Fruit fly (Drosophila melanogaster): ENCODE data around the gene CG17781.
A peak's percentile ranks its signal among the peaks of the same experiment; 100 is the strongest.

The CG17781 gene

DNA sequence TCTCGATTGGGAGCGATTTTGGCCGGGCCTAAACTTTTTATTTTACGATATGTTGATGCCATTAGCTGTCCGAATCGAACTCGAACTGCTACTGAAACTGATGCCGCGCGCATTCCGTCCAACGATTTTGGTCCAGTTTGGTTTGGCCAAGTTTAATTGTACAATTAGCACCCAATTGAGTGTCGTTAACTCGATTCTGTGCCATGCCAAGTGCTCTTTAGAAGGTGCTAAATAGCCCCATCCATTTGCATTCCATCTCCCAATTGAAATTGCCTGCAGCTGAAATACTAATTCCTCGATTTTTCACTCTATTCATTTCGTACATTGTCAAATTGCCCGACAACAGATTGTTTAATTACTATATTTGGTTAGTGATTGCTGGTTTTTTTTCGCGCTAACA is at the start of gene CG17781:
CG17781 (minus strand) TSS at position 101 of the 400 bp plus-strand sequence.
- TF ChIP-seq eg (GFP tag; IDR thresholded peaks at IDR 0.05) (no peak), OdsH (GFP tag; optimal IDR thresholded peaks at IDR 0.05) (no peak), CG31627 (GFP tag; optimal IDR thresholded peaks at IDR 0.05) (no peak), CG3919 (GFP tag; optimal IDR thresholded peaks at IDR 0.05) (no peak), CG8319 (GFP tag; optimal IDR thresholded peaks at IDR 0.05) (no peak), lz (GFP tag; optimal IDR thresholded peaks at IDR 0.05) (no peak), CG6276 (GFP tag; optimal IDR thresholded peaks at IDR 0.05) (no peak), ss (GFP tag; optimal IDR thresholded peaks at IDR 0.05) (no peak), Eip78C (GFP tag) (no peak), CG16779 (tag; optimal IDR thresholded peaks at IDR 0.05) (no peak), svp (GFP tag) (no peak), CG3032 (tag; optimal IDR thresholded peaks at IDR 0.05) (no peak), dsx (GFP tag; optimal IDR thresholded peaks at IDR 0.05; ENCODE audit: poor library complexity, severe bottlenecking) (no peak), pdm3 (GFP tag; optimal IDR thresholded peaks at IDR 0.05) (no peak), fd85E (GFP tag; optimal IDR thresholded peaks at IDR 0.05) (no peak), vri (GFP tag; optimal IDR thresholded peaks at IDR 0.05) (no peak)

DNA sequence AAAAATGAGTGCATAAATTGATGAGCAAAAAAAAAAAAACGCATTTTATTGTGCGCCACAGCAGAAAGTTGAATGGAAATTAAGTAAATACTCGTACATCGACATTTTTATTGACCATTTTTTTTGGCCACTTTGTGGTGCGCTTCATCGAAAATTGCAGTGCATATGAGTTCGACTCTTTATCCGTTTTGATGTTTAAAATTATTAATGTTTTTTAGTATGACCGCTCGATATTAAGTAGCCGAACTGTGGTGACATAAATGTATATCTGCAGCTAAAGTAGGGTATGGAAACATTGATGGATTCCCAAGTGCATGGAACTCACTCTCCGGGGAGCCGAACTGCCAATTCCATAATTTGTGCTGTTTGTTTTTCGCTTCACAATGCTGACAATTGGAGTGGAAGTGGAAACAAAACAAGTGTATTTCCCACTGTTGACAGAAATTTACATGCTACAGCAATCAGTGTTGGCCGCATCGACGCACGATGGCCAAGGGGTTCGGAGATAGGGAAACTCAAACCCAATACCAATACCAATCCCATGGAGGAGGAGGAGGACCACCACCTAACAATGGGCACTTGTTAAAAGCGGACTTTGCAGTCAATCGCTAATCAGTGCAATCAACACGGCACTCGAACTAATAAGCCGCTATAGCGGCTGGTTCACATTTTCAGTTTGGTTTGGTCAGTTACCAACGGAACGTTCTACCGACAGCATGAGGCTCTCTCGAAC is 16.9 kb upstream of the CG17781 start, which contains the start of gene CG13616:
CG13616 (plus strand) TSS at position 683 of the 733 bp plus-strand sequence.
- no peak for TF ChIP-seq Blimp-1 (GFP tag; optimal IDR thresholded peaks at IDR 0.05)
- TF ChIP-seq Gug (GFP tag; IDR thresholded peaks at IDR 0.05): no peak
- TF ChIP-seq Lpt (GFP tag; optimal IDR thresholded peaks at IDR 0.05): no peak
- TF ChIP-seq fd85E (GFP tag; optimal IDR thresholded peaks at IDR 0.05): no peak
- TF ChIP-seq Sox14 (GFP tag; optimal IDR thresholded peaks at IDR 0.05): no peak
- TF ChIP-seq ss (GFP tag; optimal IDR thresholded peaks at IDR 0.05): no peak
- no peak for TF ChIP-seq dsx (GFP tag; optimal IDR thresholded peaks at IDR 0.05; ENCODE audit: poor library complexity, severe bottlenecking)
- no peak for TF ChIP-seq Eip75B (GFP tag; optimal IDR thresholded peaks at IDR 0.05)
- no peak for TF ChIP-seq dac (GFP tag; optimal IDR thresholded peaks at IDR 0.05)
- no peak for TF ChIP-seq CG3032 (tag; optimal IDR thresholded peaks at IDR 0.05)
- peak; percentile 30 for TF ChIP-seq cyc (GFP tag; optimal IDR thresholded peaks at IDR 0.05)
- TF ChIP-seq CG6854 (GFP tag; optimal IDR thresholded peaks at IDR 0.05): no peak
- no peak for TF ChIP-seq CG11294 (GFP tag; IDR thresholded peaks at IDR 0.05)
- TF ChIP-seq CG8632 (GFP tag; optimal IDR thresholded peaks at IDR 0.05): no peak
- peak; percentile 69 for TF ChIP-seq svp (GFP tag)
- no peak for TF ChIP-seq Eip93F (GFP tag; optimal IDR thresholded peaks at IDR 0.05)
- no peak for TF ChIP-seq lz (GFP tag; optimal IDR thresholded peaks at IDR 0.05)
- no peak for TF ChIP-seq Sox102F (GFP tag; optimal IDR thresholded peaks at IDR 0.05)
- no peak for TF ChIP-seq spab (GFP tag; optimal IDR thresholded peaks at IDR 0.05)
- no peak for TF ChIP-seq achi (GFP tag; optimal IDR thresholded peaks at IDR 0.05)
- TF ChIP-seq CG6792 (GFP tag; optimal IDR thresholded peaks at IDR 0.05): no peak
- no peak for TF ChIP-seq CG10631 (GFP tag; optimal IDR thresholded peaks at IDR 0.05)
- no peak for TF ChIP-seq Ets96B (tag; optimal IDR thresholded peaks at IDR 0.05)
- TF ChIP-seq Hr39 (GFP tag; optimal IDR thresholded peaks at IDR 0.05): peak; percentile 38
- TF ChIP-seq CG11762 (GFP tag; optimal IDR thresholded peaks at IDR 0.05; ENCODE audit: insufficient read depth): no peak
- TF ChIP-seq Smox (GFP tag; optimal IDR thresholded peaks at IDR 0.05): peak; percentile 15
- TF ChIP-seq Met (GFP tag; optimal IDR thresholded peaks at IDR 0.05): peak; percentile 1
- TF ChIP-seq vri (GFP tag; optimal IDR thresholded peaks at IDR 0.05): no peak
- TF ChIP-seq Sox15 (GFP tag; optimal IDR thresholded peaks at IDR 0.05): no peak
- TF ChIP-seq pdm3 (GFP tag; optimal IDR thresholded peaks at IDR 0.05): no peak
- TF ChIP-seq salr (GFP tag; optimal IDR thresholded peaks at IDR 0.05): no peak
- TF ChIP-seq CG3919 (GFP tag; optimal IDR thresholded peaks at IDR 0.05): no peak
- no peak for TF ChIP-seq esn (GFP tag; optimal IDR thresholded peaks at IDR 0.05)
- peak; percentile 69 for TF ChIP-seq Eip78C (GFP tag)
- no peak for TF ChIP-seq CG16779 (tag; optimal IDR thresholded peaks at IDR 0.05)
- TF ChIP-seq acj6 (GFP tag; optimal IDR thresholded peaks at IDR 0.05): no peak
- TF ChIP-seq Ets21C (GFP tag; optimal IDR thresholded peaks at IDR 0.05): no peak
- no peak for TF ChIP-seq OdsH (GFP tag; optimal IDR thresholded peaks at IDR 0.05)
- no peak for TF ChIP-seq CG6276 (GFP tag; optimal IDR thresholded peaks at IDR 0.05)
- peak; percentile 36 for TF ChIP-seq CG11902 (GFP tag; optimal IDR thresholded peaks at IDR 0.05)
- no peak for TF ChIP-seq CG4318 (GFP tag; optimal IDR thresholded peaks at IDR 0.05)
- TF ChIP-seq CG34406 (GFP tag; optimal IDR thresholded peaks at IDR 0.05): peak; percentile 19
- no peak for TF ChIP-seq fkh (GFP tag; optimal IDR thresholded peaks at IDR 0.05)
- no peak for TF ChIP-seq net (GFP tag; optimal IDR thresholded peaks at IDR 0.05)
- TF ChIP-seq CG6163 (GFP tag; IDR thresholded peaks at IDR 0.05): no peak

Data from whole organism, prepupa.